Worm (Caenorhabditis elegans) whole organism, young adult: ENCODE results near the gene med-1.

Experiments
- C06A6.2 ChIP-seq: fragments of 200-800 bp; sonication (Bioruptor generic); conservative IDR thresholded peaks from 2 replicates; pipeline ENCODE4 v1.3.6; 2022; ENCODE audit warnings: missing genetic modification characterization, missing compliant biosample characterization
- F22D6.2 ChIP-seq: sonication (generic microtip); optimal IDR thresholded peaks from 2 replicates; lab custom pipeline; 2016; ENCODE audit warnings: mild to moderate bottlenecking, missing genetic modification characterization, missing compliant biosample characterization
- F33H1.4 ChIP-seq: fragments of 200-800 bp; sonication (Bioruptor generic); IDR thresholded peaks from 2 replicates; pipeline ENCODE4 v1.3.6; 2022; ENCODE audit warnings: missing genetic modification reagents, missing genetic modification characterization, missing compliant biosample characterization
- F49E8.2 ChIP-seq: sonication (generic microtip); optimal IDR thresholded peaks from 3 replicates; lab custom pipeline; 2017; ENCODE audit warnings: missing genetic modification characterization, mild to moderate bottlenecking, missing compliant biosample characterization, antibody characterized with exemption, moderate library complexity; ENCODE audit not compliant: insufficient read depth
- F55B11.4 ChIP-seq: sonication (generic microtip); optimal IDR thresholded peaks from 2 replicates; lab custom pipeline; 2016; ENCODE audit warnings: missing compliant biosample characterization, missing genetic modification characterization, borderline replicate concordance; ENCODE audit not compliant: insufficient read depth
- K12H6.12 ChIP-seq: fragments of 200-800 bp; sonication (Bioruptor generic); optimal IDR thresholded peaks from 2 replicates; lab custom pipeline; 2018; ENCODE audit warnings: mild to moderate bottlenecking, missing genetic modification characterization, missing compliant biosample characterization
- T07F8.4 ChIP-seq: sonication (generic microtip); optimal IDR thresholded peaks from 2 replicates; lab custom pipeline; 2016; ENCODE audit warnings: mild to moderate bottlenecking, missing genetic modification characterization, moderate library complexity, missing compliant biosample characterization
- T26A5.8 ChIP-seq: sonication (generic microtip); optimal IDR thresholded peaks from 2 replicates; lab custom pipeline; 2016; ENCODE audit warnings: missing genetic modification characterization, missing compliant biosample characterization
- Y53G8AR.9 ChIP-seq: fragments of 200-800 bp; sonication (Bioruptor generic); conservative IDR thresholded peaks from 2 replicates; pipeline ENCODE4 v1.3.6; 2022; ENCODE audit warnings: missing genetic modification reagents, missing genetic modification characterization, missing compliant biosample characterization
- ZK185.1 ChIP-seq: sonication (generic microtip); optimal IDR thresholded peaks from 2 replicates; lab custom pipeline; 2016; ENCODE audit warnings: mild to moderate bottlenecking, missing genetic modification characterization, missing compliant biosample characterization; ENCODE audit not compliant: poor library complexity, severe bottlenecking
- attf-6 ChIP-seq: fragments of 200-800 bp; sonication (Bioruptor generic); IDR thresholded peaks from 2 replicates; pipeline ENCODE4 v1.3.6; 2022; ENCODE audit warnings: missing genetic modification reagents, missing genetic modification characterization, missing compliant biosample characterization
- bed-1 ChIP-seq: fragments of 200-800 bp; sonication (Bioruptor generic); IDR thresholded peaks from 2 replicates; pipeline ENCODE4 v1.3.6; 2022; ENCODE audit warnings: missing genetic modification reagents, missing genetic modification characterization, missing compliant biosample characterization
- ccch-3 ChIP-seq: fragments of 200-800 bp; sonication (Bioruptor generic); optimal IDR thresholded peaks from 2 replicates; lab custom pipeline; 2018; ENCODE audit warnings: mild to moderate bottlenecking, missing genetic modification characterization, missing compliant biosample characterization
- ceh-27 ChIP-seq: fragments of 200-800 bp; sonication (Bioruptor generic); optimal IDR thresholded peaks from 2 replicates; lab custom pipeline; 2018; ENCODE audit warnings: mild to moderate bottlenecking, missing genetic modification characterization, moderate library complexity, missing compliant biosample characterization
- ceh-58 ChIP-seq: fragments of 200-800 bp; sonication (Bioruptor generic); IDR thresholded peaks from 2 replicates; pipeline ENCODE4 v1.3.6; 2022; ENCODE audit warnings: missing genetic modification characterization, missing compliant biosample characterization
- ceh-79 ChIP-seq: sonication (generic microtip); optimal IDR thresholded peaks from 2 replicates; lab custom pipeline; 2017; ENCODE audit warnings: mild to moderate bottlenecking, missing genetic modification characterization, missing compliant biosample characterization
- chd-7 ChIP-seq: sonication (generic microtip); optimal IDR thresholded peaks from 2 replicates; lab custom pipeline; 2016; ENCODE audit warnings: mild to moderate bottlenecking, missing genetic modification characterization, moderate library complexity, missing compliant biosample characterization
- dpff-1 ChIP-seq: sonication (generic microtip); optimal IDR thresholded peaks from 2 replicates; lab custom pipeline; 2017; ENCODE audit warnings: mild to moderate bottlenecking, missing genetic modification characterization, missing compliant biosample characterization
- egl-44 ChIP-seq: fragments of 200-800 bp; sonication (Bioruptor generic); IDR thresholded peaks from 2 replicates; pipeline ENCODE4 v1.3.6; 2022; ENCODE audit warnings: missing genetic modification reagents, missing genetic modification characterization, missing compliant biosample characterization
- egrh-3 ChIP-seq: fragments of 200-800 bp; sonication (Bioruptor generic); IDR thresholded peaks from 2 replicates; pipeline ENCODE4 v1.3.6; 2022; ENCODE audit warnings: missing genetic modification reagents, missing genetic modification characterization, missing compliant biosample characterization
- ets-4 ChIP-seq: fragments of 200-800 bp; sonication (Bioruptor generic); optimal IDR thresholded peaks from 2 replicates; lab custom pipeline; 2018; ENCODE audit warnings: mild to moderate bottlenecking, missing genetic modification characterization, missing compliant biosample characterization
- fkh-3 ChIP-seq: sonication (generic microtip); optimal IDR thresholded peaks from 2 replicates; lab custom pipeline; 2016; ENCODE audit warnings: mild to moderate bottlenecking, missing genetic modification characterization, missing compliant biosample characterization
- hmg-1.2 ChIP-seq: fragments of 200-800 bp; sonication (Bioruptor generic); IDR thresholded peaks from 2 replicates; pipeline ENCODE4 v1.3.6; 2022; ENCODE audit warnings: missing genetic modification reagents, missing genetic modification characterization, missing compliant biosample characterization
- hmg-20 ChIP-seq: fragments of 200-800 bp; sonication (Bioruptor generic); IDR thresholded peaks from 2 replicates; pipeline ENCODE4 v1.3.6; 2022; ENCODE audit warnings: missing genetic modification reagents, missing genetic modification characterization, missing compliant biosample characterization
- hsf-1 ChIP-seq: fragments of 200-800 bp; sonication (Bioruptor generic); IDR thresholded peaks from 2 replicates; pipeline ENCODE4 v1.3.6; 2022; ENCODE audit warnings: missing genetic modification reagents, missing genetic modification characterization, missing compliant biosample characterization
- lin-26 ChIP-seq: fragments of 200-800 bp; sonication (Bioruptor generic); IDR thresholded peaks from 2 replicates; pipeline ENCODE4 v1.3.6; 2022; ENCODE audit warnings: missing genetic modification reagents, missing genetic modification characterization, missing compliant biosample characterization
- lin-40 ChIP-seq: sonication (generic microtip); optimal IDR thresholded peaks from 2 replicates; lab custom pipeline; 2016; ENCODE audit warnings: missing genetic modification characterization, mild to moderate bottlenecking, missing compliant biosample characterization, missing genotype, missing genetic modification reagents
- lsl-1 ChIP-seq: fragments of 200-800 bp; sonication (Bioruptor generic); optimal IDR thresholded peaks from 2 replicates; lab custom pipeline; 2018; ENCODE audit warnings: mild to moderate bottlenecking, missing genetic modification characterization, moderate library complexity, missing compliant biosample characterization
- madf-3 ChIP-seq: fragments of 200-800 bp; sonication (Bioruptor generic); IDR thresholded peaks from 2 replicates; pipeline ENCODE4 v1.3.6; 2022; ENCODE audit warnings: missing genetic modification reagents, missing genetic modification characterization, missing compliant biosample characterization
- mes-4 ChIP-seq: sonication (generic microtip); optimal IDR thresholded peaks from 2 replicates; lab custom pipeline; 2016; ENCODE audit warnings: missing genotype, missing genetic modification characterization, missing compliant biosample characterization
- nfya-1 ChIP-seq: sonication (generic microtip); optimal IDR thresholded peaks from 2 replicates; lab custom pipeline; 2017; ENCODE audit warnings: antibody characterized with exemption, missing compliant biosample characterization, missing genetic modification characterization, borderline replicate concordance; ENCODE audit not compliant: insufficient read depth
- nfya-2 ChIP-seq: fragments of 200-800 bp; sonication (Bioruptor generic); IDR thresholded peaks from 2 replicates; pipeline ENCODE4 v1.3.6; 2022; ENCODE audit warnings: missing genetic modification reagents, missing genetic modification characterization, missing compliant biosample characterization
- nhr-120 ChIP-seq: fragments of 200-800 bp; sonication (Bioruptor generic); IDR thresholded peaks from 2 replicates; pipeline ENCODE4 v1.3.6; 2022; ENCODE audit warnings: missing genetic modification characterization, missing compliant biosample characterization
- nhr-179 ChIP-seq: sonication (generic microtip); optimal IDR thresholded peaks from 2 replicates; lab custom pipeline; 2016; ENCODE audit warnings: mild to moderate bottlenecking, missing genetic modification characterization, missing compliant biosample characterization
- rec-8 ChIP-seq, 2 experiments: sonication (generic microtip); optimal IDR thresholded peaks; 2 replicates each; lab custom pipeline; 2016; ENCODE audit warnings: mild to moderate bottlenecking in 2 of 2, missing genetic modification characterization in 2 of 2, missing genetic modification reagents in 2 of 2, missing genotype in 2 of 2, missing biosample characterization in 1 of 2, missing compliant biosample characterization in 1 of 2, moderate library complexity in 1 of 2
- repo-1 ChIP-seq: sonication (generic microtip); optimal IDR thresholded peaks from 2 replicates; lab custom pipeline; 2017; ENCODE audit warnings: mild to moderate bottlenecking, missing genetic modification characterization, missing compliant biosample characterization
- rpc-1 ChIP-seq, 2 experiments: fragments of 150-350 bp in 1 of 2; sonication (generic microtip) in 1 of 2; optimal IDR thresholded peaks; 2 replicates each; lab custom pipeline; 2014 to 2018; ENCODE audit warnings: missing biosample characterization in 1 of 2, missing genetic modification characterization in 1 of 2, missing genetic modification reagents in 1 of 2, missing genotype in 1 of 2
- sea-2 ChIP-seq: fragments of 200-800 bp; sonication (Bioruptor generic); IDR thresholded peaks from 2 replicates; pipeline ENCODE4 v1.3.6; 2022; ENCODE audit warnings: missing genetic modification characterization, missing compliant biosample characterization
- snpc-3.4 ChIP-seq: sonication (generic microtip); optimal IDR thresholded peaks from 2 replicates; lab custom pipeline; 2017; ENCODE audit warnings: missing genetic modification characterization, mild to moderate bottlenecking, missing compliant biosample characterization, antibody characterized with exemption, moderate library complexity, missing genotype, missing genetic modification reagents
- tbp1 ChIP-seq: fragments of 200-800 bp; sonication (Bioruptor generic); optimal IDR thresholded peaks from 2 replicates; lab custom pipeline; 2018; ENCODE audit warnings: mild to moderate bottlenecking, missing genetic modification characterization, missing compliant biosample characterization
- tbx-9 ChIP-seq: sonication (generic microtip); optimal IDR thresholded peaks from 2 replicates; lab custom pipeline; 2016; ENCODE audit warnings: borderline replicate concordance, missing genetic modification characterization, inconsistent platforms, missing compliant biosample characterization
- unc-62 ChIP-seq: fragments of 150-350 bp; optimal IDR thresholded peaks from 2 replicates; lab custom pipeline; 2014; ENCODE audit warnings: missing biosample characterization, missing genetic modification reagents, missing genetic modification characterization
- xnd-1 ChIP-seq: sonication (generic microtip); optimal IDR thresholded peaks from 2 replicates; lab custom pipeline; 2016; ENCODE audit warnings: missing genotype, missing genetic modification reagents, missing genetic modification characterization, missing compliant biosample characterization
- zfh-2 ChIP-seq: fragments of 200-800 bp; sonication (Bioruptor generic); conservative IDR thresholded peaks from 2 replicates; pipeline ENCODE4 v1.3.6; 2022; ENCODE audit warnings: missing genetic modification reagents, missing genetic modification characterization, missing compliant biosample characterization
- zim-3 ChIP-seq: sonication (generic microtip); optimal IDR thresholded peaks from 2 replicates; lab custom pipeline; 2017; ENCODE audit warnings: mild to moderate bottlenecking, missing genetic modification characterization, moderate library complexity, missing compliant biosample characterization
- ztf-18 ChIP-seq: sonication (generic microtip); optimal IDR thresholded peaks from 2 replicates; lab custom pipeline; 2016; ENCODE audit warnings: missing genotype, mild to moderate bottlenecking, missing genetic modification characterization, missing compliant biosample characterization
- ztf-28 ChIP-seq: fragments of 200-800 bp; sonication (Bioruptor generic); IDR thresholded peaks from 2 replicates; pipeline ENCODE4 v1.3.6; 2022; ENCODE audit warnings: missing genetic modification reagents, missing genetic modification characterization, missing compliant biosample characterization
- ztf-6 ChIP-seq: fragments of 200-800 bp; sonication (Bioruptor generic); IDR thresholded peaks from 2 replicates; pipeline ENCODE4 v1.3.6; 2022; ENCODE audit warnings: missing genetic modification reagents, missing genetic modification characterization, missing compliant biosample characterization

med-1 gene

DNA sequence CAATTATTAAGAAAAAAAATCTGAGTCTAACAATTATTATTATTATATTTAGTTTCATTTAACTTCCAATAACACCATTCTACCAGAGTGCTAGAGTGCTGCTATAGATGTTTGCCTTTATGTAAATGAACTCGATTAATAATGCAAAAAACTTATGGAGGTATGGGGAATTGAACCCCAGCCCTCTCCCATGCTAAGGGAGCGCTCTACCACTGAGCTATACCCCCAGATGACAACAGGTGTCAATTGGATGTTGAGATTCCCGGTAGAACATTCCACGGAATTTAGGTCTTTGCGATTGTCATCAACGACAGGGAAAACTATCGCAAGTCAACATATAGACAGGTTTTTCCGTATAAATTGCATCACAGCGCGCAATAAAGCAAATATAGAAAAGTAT lies 27.6 kb downstream of the med-1 start (continued):
- TF ChIP-seq nfya-2 (GFP tag; lab: Robert Waterston, UW), result no peak
- peak; percentile 44 for TF ChIP-seq ccch-3
- TF ChIP-seq attf-6, result peak; percentile 45; the same call in 1 of the 2 replicates
- peak; percentile 20 for TF ChIP-seq F49E8.2 (tag; lab: Kevin White, UChicago)
- TF ChIP-seq hsf-1 (GFP tag; lab: Robert Waterston, UW), result peak; percentile 43; the same call in 1 of the 2 replicates
- peak; percentile 73 for TF ChIP-seq hmg-1.2
- TF ChIP-seq ZK185.1 (tag; lab: Kevin White, UChicago), result peak; percentile 78
- TF ChIP-seq ceh-58 (GFP tag; lab: Robert Waterston, UW), result 0 out of 2 replicates have a peak, but pooled peaks have one; percentile 73
- peak; percentile 53; the same call in 1 of the 2 replicates for TF ChIP-seq ztf-28 (GFP tag; lab: Robert Waterston, UW)
- TF ChIP-seq ceh-27, result peak; percentile 70
- TF ChIP-seq zfh-2 (GFP tag; lab: Robert Waterston, UW), result no peak
- TF ChIP-seq chd-7 (tag; lab: Kevin White, UChicago), result peak; percentile 73
- TF ChIP-seq nhr-120 (GFP tag; lab: Robert Waterston, UW), result peak; percentile 64; the same call in 1 of the 2 replicates
- peak; percentile 78; the same call in 1 of the 2 replicates for TF ChIP-seq Y53G8AR.9 (GFP tag; lab: Robert Waterston, UW)
- TF ChIP-seq zim-3 (tag; lab: Kevin White, UChicago), result peak; percentile 81
- no peak for TF ChIP-seq F33H1.4 (GFP tag; lab: Robert Waterston, UW)
- no peak for TF ChIP-seq xnd-1 (tag; lab: Kevin White, UChicago)
- TF ChIP-seq nhr-179 (tag; lab: Kevin White, UChicago), result peak; percentile 50
- no peak for TF ChIP-seq sea-2 (GFP tag; lab: Robert Waterston, UW)
- peak; percentile 16 for TF ChIP-seq tbx-9
- TF ChIP-seq unc-62 (GFP tag; lab: Kevin White, UChicago), result no peak
- peak; percentile 59 for TF ChIP-seq ets-4 (GFP tag; lab: Kevin White, UChicago)
- no peak for TF ChIP-seq lin-40
- TF ChIP-seq rec-8 (tag; optimal IDR thresholded peaks at IDR 0.05; lab: Kevin White, UChicago), result peak; percentile 21 to 64
- TF ChIP-seq ztf-6 (GFP tag; lab: Robert Waterston, UW), result no peak
- TF ChIP-seq snpc-3.4, result peak; percentile 70
- TF ChIP-seq tbp1 (GFP tag; lab: Kevin White, UChicago), result peak; percentile 94
- peak; percentile 83 for TF ChIP-seq fkh-3 (tag; lab: Kevin White, UChicago)
- no peak for TF ChIP-seq madf-3 (GFP tag; lab: Robert Waterston, UW)
- peak; percentile 26 for TF ChIP-seq T26A5.8 (tag; lab: Kevin White, UChicago)
- peak; percentile 76 for TF ChIP-seq repo-1 (tag; lab: Kevin White, UChicago)
- TF ChIP-seq hmg-20 (GFP tag; lab: Robert Waterston, UW), result 0 out of 2 replicates have a peak, but pooled peaks have one; percentile 39
- no peak for TF ChIP-seq F55B11.4 (tag; lab: Kevin White, UChicago)
- peak; percentile 18 for TF ChIP-seq ceh-79 (tag; lab: Kevin White, UChicago)
- TF ChIP-seq ztf-18, result peak; percentile 62
- no peak for TF ChIP-seq bed-1 (GFP tag; lab: Robert Waterston, UW)
- no peak for TF ChIP-seq C06A6.2
- peak; percentile 60 for TF ChIP-seq T07F8.4
- TF ChIP-seq egrh-3 (GFP tag; lab: Robert Waterston, UW), result no peak
- TF ChIP-seq egl-44, result peak; percentile 97
- TF ChIP-seq rpc-1 (optimal IDR thresholded peaks at IDR 0.05; lab: Kevin White, UChicago), result peak; percentile 90
- TF ChIP-seq rpc-1 (tag; optimal IDR thresholded peaks at IDR 0.05; lab: Kevin White, UChicago), result peak; percentile 95
- TF ChIP-seq K12H6.12 (tag; lab: Kevin White, UChicago), result peak; percentile 37
- peak; percentile 91 for TF ChIP-seq lin-26 (GFP tag; lab: Robert Waterston, UW)
- TF ChIP-seq dpff-1 (tag; lab: Kevin White, UChicago), result no peak
- peak; percentile 55 for TF ChIP-seq F22D6.2 (tag; lab: Kevin White, UChicago)
- TF ChIP-seq lsl-1 (GFP tag; lab: Kevin White, UChicago), result peak; percentile 13
- TF ChIP-seq nfya-1, result no peak
- TF ChIP-seq mes-4 (tag; lab: Kevin White, UChicago), result peak; percentile 51
